Worm (Caenorhabditis elegans): ENCODE measurements around the gene talp-3.

ce11 chrIV:14610942-14611724, 42.0 kb downstream of the talp-3 start:
- TF ChIP-seq nhr-76 (tag; optimal IDR thresholded peaks at IDR 0.05) (no peak), lsy-2 (tag; optimal IDR thresholded peaks at IDR 0.05) (no peak), pha-4 (tag; optimal IDR thresholded peaks at IDR 0.05) (peak; percentile 10), ceh-43 (GFP tag; optimal IDR thresholded peaks at IDR 0.05) (no peak), elt-3 (tag; optimal IDR thresholded peaks at IDR 0.05) (no peak), ces-1 (GFP tag; optimal IDR thresholded peaks at IDR 0.05) (no peak), nhr-237 (tag; optimal IDR thresholded peaks at IDR 0.05) (peak; percentile 63), snpc-4 (tag; optimal IDR thresholded peaks at IDR 0.05) (no peak), mab-5 (tag; optimal IDR thresholded peaks at IDR 0.05) (no peak), mls-2 (tag; optimal IDR thresholded peaks at IDR 0.05) (no peak), nhr-12 (tag; optimal IDR thresholded peaks at IDR 0.05) (no peak), cnd-1 (tag; optimal IDR thresholded peaks at IDR 0.05) (no peak)

Measured in whole organism, mixed stage, embryonic.